Worm (Caenorhabditis elegans) whole organism, L2 larva: Measurements from ENCODE around the gene inx-5.

Source experiments
- C34F6.9 ChIP-seq: fragments of 150-350 bp; optimal IDR thresholded peaks from 2 replicates; lab custom pipeline; 2014; ENCODE audit warnings: missing biosample characterization, missing genetic modification characterization
- F13H6.1 ChIP-seq: sonication (generic microtip); optimal IDR thresholded peaks from 2 replicates; lab custom pipeline; 2016; ENCODE audit warnings: missing genetic modification characterization, missing compliant biosample characterization
- Y55F3AM.14 ChIP-seq: fragments of 200-800 bp; sonication (Bioruptor generic); optimal IDR thresholded peaks from 2 replicates; lab custom pipeline; 2018; ENCODE audit warnings: mild to moderate bottlenecking, missing genetic modification characterization, missing compliant biosample characterization
- ZK546.5 ChIP-seq: sonication (generic microtip); optimal IDR thresholded peaks from 2 replicates; lab custom pipeline; 2017; ENCODE audit warnings: missing biosample characterization, missing genetic modification characterization
- blmp-1 ChIP-seq: sonication (generic microtip); optimal IDR thresholded peaks from 2 replicates; lab custom pipeline; 2017; ENCODE audit warnings: missing genetic modification characterization, mild to moderate bottlenecking, missing compliant biosample characterization, antibody characterized with exemption, moderate library complexity; ENCODE audit not compliant: insufficient read depth
- ceh-16 ChIP-seq: fragments of 150-350 bp; optimal IDR thresholded peaks from 2 replicates; lab custom pipeline; 2014; ENCODE audit warnings: missing biosample characterization, missing genetic modification characterization
- ceh-82 ChIP-seq: fragments of 150-350 bp; optimal IDR thresholded peaks from 2 replicates; lab custom pipeline; 2014; ENCODE audit warnings: missing biosample characterization, missing genetic modification characterization
- crh-2 ChIP-seq: sonication (generic microtip); optimal IDR thresholded peaks from 2 replicates; lab custom pipeline; 2017; ENCODE audit warnings: missing biosample characterization, missing genetic modification characterization
- elt-1 ChIP-seq: fragments of 150-350 bp; optimal IDR thresholded peaks from 2 replicates; lab custom pipeline; 2014; ENCODE audit warnings: missing biosample characterization, missing genetic modification characterization
- elt-3 ChIP-seq: sonication (generic microtip); optimal IDR thresholded peaks from 2 replicates; lab custom pipeline; 2017; ENCODE audit warnings: missing biosample characterization, missing genetic modification characterization
- fos-1 ChIP-seq: fragments of 150-350 bp; optimal IDR thresholded peaks from 2 replicates; lab custom pipeline; 2014; ENCODE audit warnings: missing biosample characterization, missing genetic modification characterization
- gmeb-1 ChIP-seq: fragments of 150-350 bp; optimal IDR thresholded peaks from 2 replicates; lab custom pipeline; 2014; ENCODE audit warnings: missing biosample characterization, missing genetic modification characterization
- lin-11 ChIP-seq: fragments of 150-350 bp; sonication (generic microtip); optimal IDR thresholded peaks from 2 replicates; lab custom pipeline; 2014; ENCODE audit warnings: missing biosample characterization, missing genetic modification characterization, inconsistent platforms, mixed read lengths
- lin-13 ChIP-seq: fragments of 150-350 bp; optimal IDR thresholded peaks from 2 replicates; lab custom pipeline; 2014; ENCODE audit warnings: missing biosample characterization, missing genetic modification reagents, missing genetic modification characterization
- lin-39 ChIP-seq: fragments of 150-350 bp; optimal IDR thresholded peaks from 2 replicates; lab custom pipeline; 2014; ENCODE audit warnings: missing biosample characterization, missing genetic modification reagents, missing genetic modification characterization
- lsy-2 ChIP-seq, 2 experiments: fragments of 150-350 bp in 1 of 2; sonication (generic microtip) in 1 of 2; optimal IDR thresholded peaks; 2 replicates each; lab custom pipeline; 2014 to 2017; ENCODE audit warnings: missing biosample characterization in 2 of 2, missing genetic modification characterization in 2 of 2
- mdl-1 ChIP-seq, 2 experiments: fragments of 150-350 bp in 1 of 2; sonication (generic microtip) in 1 of 2; optimal IDR thresholded peaks; 2 replicates each; lab custom pipeline; 2017; ENCODE audit warnings: missing biosample characterization in 2 of 2, missing genetic modification characterization in 2 of 2
- nhr-10 ChIP-seq: sonication (generic microtip); optimal IDR thresholded peaks from 2 replicates; lab custom pipeline; 2017; ENCODE audit warnings: missing biosample characterization, missing genetic modification characterization
- nhr-11 ChIP-seq: fragments of 150-350 bp; optimal IDR thresholded peaks from 2 replicates; lab custom pipeline; 2014; ENCODE audit warnings: missing biosample characterization, missing genetic modification characterization
- nhr-129 ChIP-seq: fragments of 150-350 bp; optimal IDR thresholded peaks from 2 replicates; lab custom pipeline; 2014; ENCODE audit warnings: missing biosample characterization, missing genetic modification characterization
- nhr-21 ChIP-seq: fragments of 150-350 bp; optimal IDR thresholded peaks from 2 replicates; lab custom pipeline; 2014; ENCODE audit warnings: missing biosample characterization, missing genetic modification characterization
- nhr-237 ChIP-seq: fragments of 150-350 bp; optimal IDR thresholded peaks from 2 replicates; lab custom pipeline; 2014; ENCODE audit warnings: missing biosample characterization, missing genetic modification characterization
- nhr-25 ChIP-seq: fragments of 150-350 bp; sonication (generic microtip); optimal IDR thresholded peaks from 3 replicates; lab custom pipeline; 2014; ENCODE audit warnings: missing biosample characterization, missing genetic modification characterization
- nhr-6 ChIP-seq: fragments of 150-350 bp; optimal IDR thresholded peaks from 2 replicates; lab custom pipeline; 2014; ENCODE audit warnings: missing biosample characterization, missing genetic modification characterization
- nhr-77 ChIP-seq: fragments of 150-350 bp; optimal IDR thresholded peaks from 2 replicates; lab custom pipeline; 2014; ENCODE audit warnings: missing biosample characterization, missing genetic modification characterization
- peb-1 ChIP-seq: fragments of 150-350 bp; optimal IDR thresholded peaks from 2 replicates; lab custom pipeline; 2014; ENCODE audit warnings: missing biosample characterization, missing genetic modification characterization
- sem-4 ChIP-seq: fragments of 150-350 bp; optimal IDR thresholded peaks from 2 replicates; lab custom pipeline; 2014; ENCODE audit warnings: missing biosample characterization, missing genetic modification reagents, missing genetic modification characterization
- skn-1 ChIP-seq: sonication (generic microtip); optimal IDR thresholded peaks from 2 replicates; lab custom pipeline; 2017; ENCODE audit warnings: missing biosample characterization, missing genetic modification characterization
- sma-3 ChIP-seq: sonication (generic microtip); optimal IDR thresholded peaks from 2 replicates; lab custom pipeline; 2016; ENCODE audit warnings: missing genetic modification reagents, missing genetic modification characterization, missing compliant biosample characterization
- sma-9 ChIP-seq, 2 experiments: fragments of 150-350 bp in 1 of 2; sonication (generic microtip) in 1 of 2; optimal IDR thresholded peaks; 2 replicates each; lab custom pipeline; 2014 to 2016; ENCODE audit warnings: missing genetic modification characterization in 2 of 2, mild to moderate bottlenecking in 1 of 2, missing biosample characterization in 1 of 2, missing compliant biosample characterization in 1 of 2, missing genetic modification reagents in 1 of 2, moderate library complexity in 1 of 2
- snpc-4 ChIP-seq: fragments of 150-350 bp; optimal IDR thresholded peaks from 2 replicates; lab custom pipeline; 2014; ENCODE audit warnings: missing biosample characterization, missing genetic modification characterization
- unc-39 ChIP-seq: fragments of 150-350 bp; optimal IDR thresholded peaks from 2 replicates; lab custom pipeline; 2014; ENCODE audit warnings: missing biosample characterization, missing genetic modification characterization
- unc-55 ChIP-seq: fragments of 150-350 bp; sonication (generic microtip); optimal IDR thresholded peaks from 3 replicates; lab custom pipeline; 2014; ENCODE audit warnings: missing biosample characterization, missing genetic modification reagents, missing genetic modification characterization
- zag-1 ChIP-seq: fragments of 150-350 bp; optimal IDR thresholded peaks from 2 replicates; lab custom pipeline; 2014; ENCODE audit warnings: missing biosample characterization, missing genetic modification characterization
- ztf-1 ChIP-seq: fragments of 200-800 bp; sonication (Bioruptor generic); conservative IDR thresholded peaks from 2 replicates; pipeline ENCODE4 v1.3.6; 2022; ENCODE audit warnings: missing genetic modification characterization, missing compliant biosample characterization
- ztf-4 ChIP-seq: fragments of 150-350 bp; optimal IDR thresholded peaks from 2 replicates; lab custom pipeline; 2014; ENCODE audit warnings: missing biosample characterization, missing genetic modification characterization

Gene inx-5

ce11 chrX:8310747-8311146, 8.5 kb upstream of the inx-5 start:
- TF ChIP-seq crh-2 (tag; lab: Kevin White, UChicago) = no peak
- peak; percentile 11 for TF ChIP-seq unc-55 (GFP tag; lab: Kevin White, UChicago)
- no peak for TF ChIP-seq zag-1 (tag; lab: Kevin White, UChicago)
- TF ChIP-seq, all 48 proteins: peak for 1

ce11 chrX:8308491-8308890, 6.3 kb upstream of the inx-5 start:
- TF ChIP-seq lin-39 (peak; percentile 19), nhr-129 (no peak), unc-39 (no peak), nhr-237 (tag; lab: Kevin White, UChicago) (no peak), unc-55 (GFP tag; lab: Kevin White, UChicago) (peak; percentile 5)

DNA sequence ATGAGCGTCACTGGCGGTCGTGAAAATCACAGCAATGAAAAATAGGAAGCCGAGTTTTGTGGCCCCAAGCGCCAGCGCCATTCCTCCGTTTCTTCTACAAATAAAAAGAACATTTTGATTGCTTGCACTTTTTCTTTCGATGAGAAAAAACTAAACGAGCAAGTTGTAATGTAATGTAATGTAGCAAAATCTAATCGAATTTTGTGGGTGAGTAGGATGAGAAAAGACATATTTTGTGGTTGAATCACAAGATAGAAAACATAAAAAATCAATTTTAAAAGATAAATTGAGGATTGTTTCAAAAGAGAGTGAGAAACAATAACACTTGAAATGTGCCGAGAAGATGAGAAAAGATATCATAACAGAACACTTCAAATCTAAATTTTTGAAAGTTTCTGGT, 5.4 kb upstream of the inx-5 start, which contains the start of gene R09F10.5:
R09F10.5 (minus strand) TSS at position 101 of the 400 bp plus-strand sequence.
- TF ChIP-seq nhr-6 (no peak), sem-4 (tag; lab: Kevin White, UChicago) (peak; percentile 19)

DNA sequence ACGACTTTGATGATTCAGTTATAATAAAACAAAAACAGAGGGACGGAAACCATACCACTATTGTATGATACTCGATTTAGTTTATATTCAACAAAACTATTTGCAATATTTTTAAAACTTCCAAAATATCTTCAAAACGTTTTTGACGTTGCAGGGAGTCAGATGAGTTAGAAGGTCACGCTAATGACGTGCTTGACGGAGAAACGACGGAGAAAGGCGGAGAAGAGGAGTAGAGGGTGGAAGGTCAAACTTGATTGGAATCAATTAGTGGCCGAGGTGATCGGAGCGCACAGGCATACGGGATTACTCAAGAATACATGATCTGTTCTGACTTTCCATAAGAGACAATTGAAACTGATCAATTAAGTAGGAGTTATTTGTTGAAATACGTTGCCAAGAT, 604 bp upstream of the inx-5 start:
- TF ChIP-seq peb-1 (no peak), nhr-25 (tag; lab: Kevin White, UChicago) (peak; percentile 39), ceh-82 (tag; lab: Kevin White, UChicago) (no peak), ztf-1 (no peak)

DNA sequence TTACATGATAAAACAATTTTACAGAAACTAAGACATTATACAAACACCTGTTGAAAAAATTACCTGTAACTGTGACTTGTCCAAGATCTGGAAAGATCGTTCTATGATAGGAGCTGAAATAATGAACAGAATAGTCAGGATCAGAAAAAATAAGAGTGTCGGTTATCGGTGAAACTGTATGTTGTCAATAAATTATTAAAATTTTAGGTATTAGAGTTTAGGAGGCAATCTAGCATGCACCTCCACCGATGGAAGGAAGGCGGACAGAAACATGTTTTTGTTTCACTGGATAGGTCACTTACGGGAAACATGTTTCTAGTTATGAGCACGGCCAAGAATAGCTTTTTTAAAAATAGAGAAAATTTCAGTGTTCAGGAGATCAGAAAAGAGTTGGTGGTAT, 2.6 kb downstream of the inx-5 start, which contains the start of gene ced-13:
ced-13 (minus strand) TSS at position 101 of the 400 bp plus-strand sequence.
- TF ChIP-seq elt-3 (tag; lab: Kevin White, UChicago) (no peak), ceh-82 (tag; lab: Kevin White, UChicago) (no peak), nhr-11 (tag; lab: Kevin White, UChicago) (no peak), C34F6.9 (tag; lab: Kevin White, UChicago) (no peak), unc-39 (no peak), fos-1 (tag; lab: Kevin White, UChicago) (no peak), nhr-129 (no peak), nhr-77 (tag; lab: Kevin White, UChicago) (no peak), F13H6.1 (tag; lab: Kevin White, UChicago) (no peak), sma-9 (GFP tag; optimal IDR thresholded peaks at IDR 0.05; lab: Kevin White, UChicago) (no peak), sma-9 (tag; optimal IDR thresholded peaks at IDR 0.05; lab: Kevin White, UChicago) (no peak), sma-3 (no peak)

DNA sequence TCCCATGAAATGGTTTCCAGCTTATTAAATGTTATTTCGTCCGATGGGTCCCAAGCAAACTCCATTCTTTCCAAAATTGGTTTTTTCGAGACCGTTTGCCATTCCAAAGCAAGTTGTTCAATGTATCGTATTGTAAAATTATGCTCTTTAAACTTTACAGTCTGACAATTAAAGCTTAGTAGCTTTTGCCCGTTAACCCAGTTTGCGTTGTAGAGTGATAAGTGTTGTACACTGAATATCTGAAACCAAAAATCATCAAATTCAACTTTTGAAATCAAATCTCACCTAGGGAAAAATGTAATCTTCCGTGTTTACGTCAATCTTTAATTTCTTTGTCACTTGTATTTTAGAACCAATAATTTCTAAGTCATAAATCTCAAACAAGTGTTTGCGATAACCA, 4.9 kb downstream of the inx-5 start:
- TF ChIP-seq elt-1 (tag; lab: Kevin White, UChicago) (no peak), crh-2 (tag; lab: Kevin White, UChicago) (no peak), nhr-6 (no peak), mdl-1 (tag; optimal IDR thresholded peaks at IDR 0.05; lab: Kevin White, UChicago) (no peak), zag-1 (tag; lab: Kevin White, UChicago) (no peak), snpc-4 (no peak), ZK546.5 (tag; lab: Kevin White, UChicago) (no peak), gmeb-1 (tag; lab: Kevin White, UChicago) (no peak), nhr-10 (tag; lab: Kevin White, UChicago) (no peak), nhr-25 (tag; lab: Kevin White, UChicago) (no peak), C34F6.9 (tag; lab: Kevin White, UChicago) (no peak), Y55F3AM.14 (GFP tag; lab: Kevin White, UChicago) (no peak), skn-1 (tag; lab: Kevin White, UChicago) (no peak)
- TF ChIP-seq, all 48 proteins: peak for 0

DNA sequence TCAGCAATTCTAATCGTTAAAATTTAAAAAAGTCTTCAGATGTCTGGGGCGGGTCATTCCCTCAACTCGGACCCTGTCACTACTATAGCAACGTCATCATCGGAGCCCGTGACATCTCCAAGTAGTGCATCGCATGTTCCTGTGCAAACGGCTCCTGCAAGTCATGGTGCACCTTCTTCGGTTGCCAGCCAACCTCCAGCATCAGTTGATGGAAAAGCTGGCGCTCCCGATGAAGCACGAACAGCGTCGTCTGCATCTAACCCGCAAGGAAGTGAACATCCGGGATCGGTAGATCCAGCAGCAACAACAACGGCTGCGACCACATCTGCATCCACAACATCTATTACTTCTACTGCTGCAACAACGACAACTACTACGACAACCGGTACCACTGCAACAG, 7.6 kb downstream of the inx-5 start, which contains the start of gene R09F10.3:
R09F10.3 (plus strand) TSS at position 40 of the 400 bp plus-strand sequence.
- TF ChIP-seq nhr-21 (tag; lab: Kevin White, UChicago) = no peak
- no peak for TF ChIP-seq nhr-237 (tag; lab: Kevin White, UChicago)
- TF ChIP-seq F13H6.1 (tag; lab: Kevin White, UChicago) = no peak
- TF ChIP-seq nhr-6 = no peak
- TF ChIP-seq snpc-4 = no peak
- no peak for TF ChIP-seq peb-1
- no peak for TF ChIP-seq elt-1 (tag; lab: Kevin White, UChicago)
- TF ChIP-seq unc-55 (GFP tag; lab: Kevin White, UChicago) = no peak
- no peak for TF ChIP-seq lin-11 (tag; lab: Kevin White, UChicago)
- TF ChIP-seq lsy-2 (tag; optimal IDR thresholded peaks at IDR 0.05; lab: Kevin White, UChicago) = no peak
- TF ChIP-seq lin-13 = no peak
- no peak for TF ChIP-seq C34F6.9 (tag; lab: Kevin White, UChicago)
- no peak for TF ChIP-seq nhr-25 (tag; lab: Kevin White, UChicago)
- no peak for TF ChIP-seq ztf-1
- TF ChIP-seq ceh-16 (tag; lab: Kevin White, UChicago) = no peak
- no peak for TF ChIP-seq blmp-1 (tag; lab: Kevin White, UChicago)
- TF ChIP-seq sma-9 (GFP tag; optimal IDR thresholded peaks at IDR 0.05; lab: Kevin White, UChicago) = no peak
- TF ChIP-seq sma-9 (tag; optimal IDR thresholded peaks at IDR 0.05; lab: Kevin White, UChicago) = no peak
- no peak for TF ChIP-seq ztf-4 (tag; lab: Kevin White, UChicago)
- no peak for TF ChIP-seq mdl-1 (tag; optimal IDR thresholded peaks at IDR 0.05; lab: Kevin White, UChicago)
- TF ChIP-seq nhr-11 (tag; lab: Kevin White, UChicago) = no peak
- TF ChIP-seq, all 48 proteins: peak for 0
